Worm (Caenorhabditis elegans) whole organism, L3 larva: ENCODE results near the gene srx-18.

ENCODE experiments used
- aly-2 ChIP-seq: fragments of 150-350 bp; optimal IDR thresholded peaks from 2 replicates; lab custom pipeline; 2014; ENCODE audit warnings: missing biosample characterization, missing genetic modification characterization
- ceh-16 ChIP-seq: sonication (generic microtip); optimal IDR thresholded peaks from 2 replicates; lab custom pipeline; 2017; ENCODE audit warnings: missing biosample characterization, missing genetic modification characterization
- ceh-28 ChIP-seq: fragments of 150-350 bp; optimal IDR thresholded peaks from 2 replicates; lab custom pipeline; 2014; ENCODE audit warnings: missing biosample characterization, missing genetic modification reagents, missing genetic modification characterization
- elt-2 ChIP-seq: sonication (generic microtip); optimal IDR thresholded peaks from 2 replicates; lab custom pipeline; 2016; ENCODE audit warnings: missing genetic modification reagents, mild to moderate bottlenecking, missing genetic modification characterization, missing compliant biosample characterization
- fos-1 ChIP-seq: fragments of 150-350 bp; optimal IDR thresholded peaks from 2 replicates; lab custom pipeline; 2014; ENCODE audit warnings: missing biosample characterization, missing genetic modification characterization
- nhr-12 ChIP-seq: fragments of 150-350 bp; optimal IDR thresholded peaks from 2 replicates; lab custom pipeline; 2014; ENCODE audit warnings: missing biosample characterization, missing genetic modification characterization
- nhr-25 ChIP-seq: sonication (generic microtip); optimal IDR thresholded peaks from 2 replicates; lab custom pipeline; 2017; ENCODE audit warnings: missing biosample characterization, missing genetic modification characterization
- nhr-77 ChIP-seq: fragments of 150-350 bp; optimal IDR thresholded peaks from 2 replicates; lab custom pipeline; 2014; ENCODE audit warnings: missing biosample characterization, missing genetic modification characterization
- skn-1 ChIP-seq: fragments of 150-350 bp; optimal IDR thresholded peaks from 2 replicates; lab custom pipeline; 2014; ENCODE audit warnings: missing biosample characterization, missing genetic modification characterization
- snpc-4 ChIP-seq: fragments of 150-350 bp; optimal IDR thresholded peaks from 2 replicates; lab custom pipeline; 2014; ENCODE audit warnings: missing biosample characterization, missing genetic modification characterization
- tbx-2 ChIP-seq: sonication (generic microtip); optimal IDR thresholded peaks from 2 replicates; lab custom pipeline; 2016; ENCODE audit warnings: mild to moderate bottlenecking, missing genetic modification characterization, missing compliant biosample characterization
- unc-39 ChIP-seq: sonication (generic microtip); optimal IDR thresholded peaks from 4 replicates; lab custom pipeline; 2017; ENCODE audit warnings: missing biosample characterization, missing genetic modification characterization
- unc-62 ChIP-seq: fragments of 150-350 bp; sonication (generic microtip); optimal IDR thresholded peaks from 4 replicates; lab custom pipeline; 2014; ENCODE audit warnings: missing biosample characterization, missing genetic modification reagents, missing genetic modification characterization
- zag-1 ChIP-seq: fragments of 150-350 bp; optimal IDR thresholded peaks from 2 replicates; lab custom pipeline; 2014; ENCODE audit warnings: missing biosample characterization, missing genetic modification characterization

DNA sequence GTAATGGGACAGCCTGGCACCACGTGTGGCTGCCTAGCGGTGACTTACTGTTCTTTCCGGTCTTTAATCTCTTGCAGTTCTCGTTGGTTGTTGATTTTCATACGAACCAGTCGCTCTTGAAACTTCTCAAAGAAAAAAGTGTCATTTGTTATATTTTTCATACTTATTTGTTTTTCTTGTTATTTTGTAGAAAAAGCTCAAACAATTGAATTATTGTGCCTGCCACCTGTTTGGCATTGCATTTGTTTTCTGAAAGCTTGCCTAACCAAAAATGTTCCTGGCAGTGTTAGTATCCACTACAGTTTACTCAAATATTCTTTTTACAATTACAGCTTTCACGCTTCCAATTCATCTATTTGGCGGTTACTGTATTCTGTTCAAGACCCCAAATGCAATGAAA lies 33.6 kb downstream of the srx-18 start, which contains the start of the genes C47A10.16 and srh-283:
- TF ChIP-seq zag-1 (tag; lab: Kevin White, UChicago) (no peak), nhr-25 (tag; lab: Kevin White, UChicago) (no peak), aly-2 (tag; lab: Kevin White, UChicago) (no peak), snpc-4 (tag; lab: Kevin White, UChicago) (no peak), nhr-77 (tag; lab: Kevin White, UChicago) (no peak), fos-1 (tag; lab: Kevin White, UChicago) (no peak), ceh-28 (tag; lab: Kevin White, UChicago) (no peak), unc-39 (tag; lab: Kevin White, UChicago) (no peak), nhr-12 (tag; lab: Kevin White, UChicago) (no peak), unc-62 (GFP tag; lab: Kevin White, UChicago) (no peak), tbx-2 (tag; lab: Kevin White, UChicago) (no peak), ceh-16 (tag; lab: Kevin White, UChicago) (no peak), skn-1 (tag; lab: Kevin White, UChicago) (no peak), elt-2 (no peak)
